Worm (Caenorhabditis elegans) whole organism, mixed stage, embryonic: ENCODE measurements around the gene F02C9.2.

Experiments used
- M03D4.4 ChIP-seq: sonication (generic microtip); optimal IDR thresholded peaks from 2 replicates; lab custom pipeline; 2017; ENCODE audit warnings: mild to moderate bottlenecking, missing genetic modification characterization, missing compliant biosample characterization
- blmp-1 ChIP-seq: fragments of 150-350 bp; optimal IDR thresholded peaks from 2 replicates; lab custom pipeline; 2014; ENCODE audit warnings: missing biosample characterization, missing genetic modification characterization
- ceh-39 ChIP-seq: fragments of 150-350 bp; optimal IDR thresholded peaks from 2 replicates; lab custom pipeline; 2014; ENCODE audit warnings: missing biosample characterization, missing genetic modification characterization
- ceh-43 ChIP-seq: fragments of 200-800 bp; sonication (Bioruptor generic); optimal IDR thresholded peaks from 2 replicates; lab custom pipeline; 2018; ENCODE audit warnings: mild to moderate bottlenecking, missing genetic modification characterization, moderate library complexity, missing compliant biosample characterization
- ceh-83 ChIP-seq: fragments of 200-800 bp; sonication (Bioruptor generic); optimal IDR thresholded peaks from 2 replicates; lab custom pipeline; 2018; ENCODE audit warnings: mild to moderate bottlenecking, missing genetic modification characterization, missing compliant biosample characterization
- ces-1 ChIP-seq: fragments of 150-350 bp; optimal IDR thresholded peaks from 2 replicates; lab custom pipeline; 2014; ENCODE audit warnings: missing biosample characterization, missing genetic modification reagents, missing genetic modification characterization
- drap-1 ChIP-seq: fragments of 200-800 bp; sonication (Bioruptor generic); optimal IDR thresholded peaks from 3 replicates; lab custom pipeline; 2018; ENCODE audit warnings: mild to moderate bottlenecking, missing genetic modification characterization, missing compliant biosample characterization
- elt-3 ChIP-seq: fragments of 150-350 bp; optimal IDR thresholded peaks from 2 replicates; lab custom pipeline; 2014; ENCODE audit warnings: missing biosample characterization, missing genetic modification characterization
- flh-1 ChIP-seq: fragments of 200-800 bp; sonication (Bioruptor generic); optimal IDR thresholded peaks from 2 replicates; lab custom pipeline; 2018; ENCODE audit warnings: mild to moderate bottlenecking, missing genetic modification characterization, moderate library complexity, missing compliant biosample characterization
- ham-2 ChIP-seq: fragments of 200-800 bp; sonication (Bioruptor generic); optimal IDR thresholded peaks from 2 replicates; lab custom pipeline; 2018; ENCODE audit warnings: mild to moderate bottlenecking, missing genetic modification characterization, missing compliant biosample characterization
- hlh-1 ChIP-seq: fragments of 150-350 bp; optimal IDR thresholded peaks from 2 replicates; lab custom pipeline; 2014; ENCODE audit warnings: missing biosample characterization, missing genetic modification reagents, missing genetic modification characterization
- lin-13 ChIP-seq: fragments of 150-350 bp; optimal IDR thresholded peaks from 2 replicates; lab custom pipeline; 2014; ENCODE audit warnings: missing biosample characterization, missing genetic modification characterization
- lin-32 ChIP-seq: fragments of 200-800 bp; sonication (Bioruptor generic); optimal IDR thresholded peaks from 2 replicates; lab custom pipeline; 2018; ENCODE audit warnings: mild to moderate bottlenecking, missing genetic modification characterization, missing compliant biosample characterization
- lsy-2 ChIP-seq: fragments of 150-350 bp; optimal IDR thresholded peaks from 2 replicates; lab custom pipeline; 2014; ENCODE audit warnings: missing biosample characterization, missing genetic modification characterization
- mab-5 ChIP-seq: fragments of 150-350 bp; optimal IDR thresholded peaks from 2 replicates; lab custom pipeline; 2014; ENCODE audit warnings: missing biosample characterization, missing genetic modification characterization
- mls-2 ChIP-seq: sonication (generic microtip); optimal IDR thresholded peaks from 2 replicates; lab custom pipeline; 2016; ENCODE audit warnings: mild to moderate bottlenecking, missing genetic modification characterization, moderate library complexity, missing compliant biosample characterization
- nhr-12 ChIP-seq: fragments of 150-350 bp; optimal IDR thresholded peaks from 2 replicates; lab custom pipeline; 2014; ENCODE audit warnings: missing biosample characterization, missing genetic modification characterization
- nhr-2 ChIP-seq: fragments of 150-350 bp; optimal IDR thresholded peaks from 2 replicates; lab custom pipeline; 2014; ENCODE audit warnings: missing biosample characterization, missing genetic modification characterization
- nhr-237 ChIP-seq: fragments of 150-350 bp; optimal IDR thresholded peaks from 2 replicates; lab custom pipeline; 2014; ENCODE audit warnings: missing biosample characterization, missing genetic modification characterization
- nhr-28 ChIP-seq: fragments of 150-350 bp; optimal IDR thresholded peaks from 2 replicates; lab custom pipeline; 2014; ENCODE audit warnings: missing biosample characterization, missing genetic modification characterization
- nhr-76 ChIP-seq: sonication (generic microtip); optimal IDR thresholded peaks from 2 replicates; lab custom pipeline; 2017; ENCODE audit warnings: missing biosample characterization, missing genetic modification characterization
- pha-4 ChIP-seq: fragments of 150-350 bp; optimal IDR thresholded peaks from 2 replicates; lab custom pipeline; 2018; ENCODE audit warnings: missing biosample characterization, missing genetic modification reagents, missing genetic modification characterization
- sem-2 ChIP-seq: fragments of 200-800 bp; sonication (Bioruptor generic); optimal IDR thresholded peaks from 2 replicates; lab custom pipeline; 2018; ENCODE audit warnings: mild to moderate bottlenecking, missing genetic modification characterization, missing compliant biosample characterization
- snpc-4 ChIP-seq: fragments of 150-350 bp; optimal IDR thresholded peaks from 2 replicates; lab custom pipeline; 2014; ENCODE audit warnings: missing biosample characterization, missing genetic modification characterization
- sptf-1 ChIP-seq: sonication (generic microtip); optimal IDR thresholded peaks from 2 replicates; lab custom pipeline; 2017; ENCODE audit warnings: mild to moderate bottlenecking, missing genetic modification characterization, moderate library complexity, missing compliant biosample characterization
- tbx-8 ChIP-seq: fragments of 200-800 bp; sonication (Bioruptor generic); optimal IDR thresholded peaks from 2 replicates; lab custom pipeline; 2018; ENCODE audit warnings: mild to moderate bottlenecking, missing genetic modification characterization, moderate library complexity, missing compliant biosample characterization
- unc-120 ChIP-seq: sonication (generic microtip); optimal IDR thresholded peaks from 2 replicates; lab custom pipeline; 2017; ENCODE audit warnings: missing genetic modification characterization, missing compliant biosample characterization; ENCODE audit not compliant: poor library complexity, severe bottlenecking
- unc-39 ChIP-seq: fragments of 150-350 bp; optimal IDR thresholded peaks from 2 replicates; lab custom pipeline; 2014; ENCODE audit warnings: missing biosample characterization, missing genetic modification characterization
- unc-62 ChIP-seq: fragments of 150-350 bp; optimal IDR thresholded peaks from 2 replicates; lab custom pipeline; 2014; ENCODE audit warnings: missing biosample characterization, missing genetic modification reagents, missing genetic modification characterization
- zip-8 ChIP-seq: fragments of 150-350 bp; optimal IDR thresholded peaks from 2 replicates; lab custom pipeline; 2014; ENCODE audit warnings: missing biosample characterization, missing genetic modification characterization
- ztf-11 ChIP-seq: fragments of 150-350 bp; optimal IDR thresholded peaks from 2 replicates; lab custom pipeline; 2014; ENCODE audit warnings: missing biosample characterization, missing genetic modification characterization

F02C9.2 gene

DNA sequence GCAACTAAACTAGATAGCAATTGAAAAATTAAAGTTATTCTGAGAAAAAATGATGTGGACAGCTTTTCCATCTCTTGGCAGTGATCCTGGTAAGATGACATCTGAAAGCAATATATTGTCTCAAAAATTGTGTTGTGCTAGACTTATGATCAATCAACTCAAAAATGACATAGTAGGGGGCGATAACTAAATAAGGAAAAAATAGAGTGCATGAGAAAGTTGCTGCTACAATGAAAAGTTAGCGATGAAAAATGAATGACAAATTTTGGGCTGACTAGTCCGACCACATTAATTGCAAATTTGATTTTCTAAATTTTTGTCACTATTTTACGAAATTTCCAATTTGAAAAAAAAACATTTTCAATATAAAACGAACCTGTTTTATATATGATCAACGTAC lies 7.7 kb downstream of the F02C9.2 start, which contains the start of gene srab-9:
TSS of gene srab-9 (minus strand) at position 101 of the 400 bp plus-strand sequence.
- TF ChIP-seq ztf-11 (no peak), hlh-1 (no peak), zip-8 (tag; lab: Kevin White, UChicago) (no peak)

DNA sequence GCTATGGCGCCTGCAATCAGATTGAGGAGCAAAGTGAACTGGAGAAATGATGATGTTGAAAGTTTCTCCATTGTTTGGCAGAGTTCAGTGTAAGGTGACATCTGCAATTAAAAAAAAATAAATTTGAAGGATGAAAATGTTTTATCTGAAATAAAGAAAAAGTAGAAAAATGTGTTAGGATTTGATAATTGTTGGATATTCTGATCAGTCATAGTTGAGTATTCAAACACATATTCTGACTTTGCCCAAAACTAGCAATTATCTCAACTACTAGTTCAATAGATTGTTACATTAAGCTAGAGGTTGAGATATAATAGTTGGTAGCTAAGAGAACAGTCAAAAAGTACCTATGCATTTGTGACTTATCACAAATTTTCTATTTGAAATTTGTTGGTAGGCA lies 11.0 kb downstream of the F02C9.2 start, which contains the start of gene srab-10:
TSS of gene srab-10 (minus strand) at position 101 of the 400 bp plus-strand sequence.
- TF ChIP-seq drap-1 (no peak), blmp-1 (no peak), M03D4.4 (tag; lab: Kevin White, UChicago) (no peak)

DNA sequence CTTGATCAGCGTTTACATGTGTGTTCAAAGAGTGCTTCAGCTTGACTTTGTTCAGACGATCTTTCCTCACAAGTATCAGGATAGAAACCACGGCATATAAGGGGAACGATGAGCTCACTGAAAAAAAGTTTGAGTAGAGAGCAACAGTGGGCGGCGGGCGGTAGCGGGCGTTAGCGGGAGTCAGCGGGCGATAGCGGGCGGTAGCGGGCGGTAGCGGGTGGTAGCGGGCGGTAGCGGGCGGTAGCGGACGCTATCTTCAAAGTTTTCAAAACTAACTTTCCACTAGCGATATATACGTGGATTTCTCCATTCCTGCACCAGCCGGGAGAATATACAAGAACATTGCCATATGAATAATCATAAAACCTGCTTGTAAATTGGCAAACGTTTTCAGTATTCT lies 11.7 kb downstream of the F02C9.2 start:
- TF ChIP-seq mab-5: no peak
- TF ChIP-seq nhr-12 (tag; lab: Kevin White, UChicago): no peak
- TF ChIP-seq flh-1: no peak
- no peak for TF ChIP-seq snpc-4 (tag; lab: Kevin White, UChicago)
- TF ChIP-seq nhr-237 (tag; lab: Kevin White, UChicago): no peak
- no peak for TF ChIP-seq drap-1
- TF ChIP-seq sptf-1 (tag; lab: Kevin White, UChicago): no peak
- no peak for TF ChIP-seq nhr-28 (tag; lab: Kevin White, UChicago)
- TF ChIP-seq lsy-2 (tag; lab: Kevin White, UChicago): no peak
- no peak for TF ChIP-seq unc-39
- no peak for TF ChIP-seq ces-1 (GFP tag; lab: Kevin White, UChicago)
- TF ChIP-seq ceh-83: no peak
- TF ChIP-seq unc-62 (GFP tag; lab: Kevin White, UChicago): no peak
- TF ChIP-seq M03D4.4 (tag; lab: Kevin White, UChicago): no peak
- TF ChIP-seq tbx-8: no peak
- no peak for TF ChIP-seq zip-8 (tag; lab: Kevin White, UChicago)
- no peak for TF ChIP-seq pha-4
- TF ChIP-seq nhr-76 (tag; lab: Kevin White, UChicago): no peak

DNA sequence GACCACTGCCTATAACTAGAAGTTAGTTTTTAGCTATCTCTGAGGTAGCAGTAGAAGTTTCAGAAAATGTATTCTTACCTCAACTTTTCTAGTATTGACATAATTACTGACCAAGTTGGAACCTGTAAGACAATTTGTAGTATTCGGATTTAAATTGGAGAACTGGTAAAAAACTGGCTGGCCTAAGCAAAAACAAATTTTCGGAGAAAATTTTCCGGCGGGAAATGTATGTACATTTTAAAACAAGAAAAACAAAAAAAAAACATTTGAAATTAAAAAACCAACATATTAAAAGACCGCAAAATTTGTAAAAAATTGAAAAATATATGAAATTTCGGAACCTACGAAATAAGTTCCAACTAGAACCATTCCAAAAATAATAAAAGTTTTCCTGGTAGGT lies 13.4 kb downstream of the F02C9.2 start, which contains the start of gene srab-11:
TSS of gene srab-11 (minus strand) at position 101 of the 400 bp plus-strand sequence.
- no peak for TF ChIP-seq M03D4.4 (tag; lab: Kevin White, UChicago)
- TF ChIP-seq lin-32 (GFP tag; lab: Kevin White, UChicago): no peak
- no peak for TF ChIP-seq ham-2 (GFP tag; lab: Kevin White, UChicago)
- no peak for TF ChIP-seq lsy-2 (tag; lab: Kevin White, UChicago)
- TF ChIP-seq mls-2: no peak
- no peak for TF ChIP-seq unc-62 (GFP tag; lab: Kevin White, UChicago)
- TF ChIP-seq nhr-237 (tag; lab: Kevin White, UChicago): no peak
- no peak for TF ChIP-seq unc-120 (tag; lab: Kevin White, UChicago)
- TF ChIP-seq snpc-4 (tag; lab: Kevin White, UChicago): no peak
- no peak for TF ChIP-seq ceh-83
- no peak for TF ChIP-seq unc-39
- no peak for TF ChIP-seq lin-13
- no peak for TF ChIP-seq zip-8 (tag; lab: Kevin White, UChicago)
- no peak for TF ChIP-seq nhr-28 (tag; lab: Kevin White, UChicago)
- TF ChIP-seq mab-5: no peak
- TF ChIP-seq pha-4: no peak

DNA sequence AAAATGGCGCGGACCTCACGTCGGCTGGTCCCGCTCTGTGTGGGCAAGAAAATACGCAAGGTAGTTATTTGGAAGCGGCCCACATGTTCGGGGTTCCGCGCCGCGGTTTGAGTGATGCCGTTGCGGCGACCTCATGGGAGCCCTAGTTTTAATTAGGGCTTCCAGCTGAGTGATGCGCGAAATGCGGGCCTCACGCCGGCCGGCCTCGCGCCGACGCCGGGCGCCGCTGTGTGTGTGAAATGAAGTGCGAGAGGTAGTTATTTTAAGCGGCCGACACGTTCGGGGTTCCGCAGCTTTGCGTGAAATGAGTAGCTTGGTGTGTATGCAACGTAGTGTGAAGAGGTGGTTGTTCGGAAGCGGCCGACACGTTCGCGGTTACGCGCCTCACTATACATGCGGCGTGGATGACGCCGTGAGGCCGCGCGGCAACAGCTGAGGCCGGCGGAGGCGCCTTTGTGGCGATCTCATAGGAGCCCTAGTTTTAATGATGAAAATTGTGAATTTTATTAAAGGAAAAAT lies 16.5 kb downstream of the F02C9.2 start:
- TF ChIP-seq snpc-4 (tag; lab: Kevin White, UChicago) (no peak), mab-5 (no peak), nhr-2 (tag; lab: Kevin White, UChicago) (no peak), nhr-76 (tag; lab: Kevin White, UChicago) (no peak), lin-13 (no peak), flh-1 (no peak), unc-62 (GFP tag; lab: Kevin White, UChicago) (no peak), ham-2 (GFP tag; lab: Kevin White, UChicago) (no peak), ceh-43 (GFP tag; lab: Kevin White, UChicago) (no peak), sptf-1 (tag; lab: Kevin White, UChicago) (no peak), ztf-11 (no peak), ceh-39 (tag; lab: Kevin White, UChicago) (no peak), mls-2 (no peak), unc-120 (tag; lab: Kevin White, UChicago) (no peak)

DNA sequence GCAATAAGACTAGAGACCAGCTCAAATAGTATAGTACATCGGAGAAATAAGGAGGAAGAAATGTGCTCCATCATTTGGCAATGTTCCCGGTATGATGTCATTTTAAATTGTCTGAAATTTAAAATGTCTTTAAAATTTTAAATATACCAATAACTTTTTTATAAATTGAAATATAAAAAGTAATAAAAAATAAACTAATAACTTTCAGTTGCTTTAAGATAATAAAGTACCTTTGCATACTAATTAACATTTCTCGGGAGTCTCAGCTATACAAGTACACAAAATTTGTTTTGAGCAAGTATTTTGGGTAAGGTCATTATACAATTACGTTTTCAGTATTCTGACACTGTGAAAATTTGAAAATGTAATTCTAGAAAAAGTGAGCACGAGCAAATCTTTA lies 18.4 kb downstream of the F02C9.2 start, which contains the start of gene srab-6:
TSS of gene srab-6 (minus strand) at position 101 of the 400 bp plus-strand sequence.
- TF ChIP-seq sem-2 (GFP tag; lab: Kevin White, UChicago): no peak
- TF ChIP-seq elt-3 (tag; lab: Kevin White, UChicago): no peak
- no peak for TF ChIP-seq unc-120 (tag; lab: Kevin White, UChicago)
- TF ChIP-seq nhr-237 (tag; lab: Kevin White, UChicago): no peak
- no peak for TF ChIP-seq zip-8 (tag; lab: Kevin White, UChicago)
- TF ChIP-seq, all 35 proteins: peak for 0
